Worm (Caenorhabditis elegans): ENCODE data around the gene C04B4.6.

DNA sequence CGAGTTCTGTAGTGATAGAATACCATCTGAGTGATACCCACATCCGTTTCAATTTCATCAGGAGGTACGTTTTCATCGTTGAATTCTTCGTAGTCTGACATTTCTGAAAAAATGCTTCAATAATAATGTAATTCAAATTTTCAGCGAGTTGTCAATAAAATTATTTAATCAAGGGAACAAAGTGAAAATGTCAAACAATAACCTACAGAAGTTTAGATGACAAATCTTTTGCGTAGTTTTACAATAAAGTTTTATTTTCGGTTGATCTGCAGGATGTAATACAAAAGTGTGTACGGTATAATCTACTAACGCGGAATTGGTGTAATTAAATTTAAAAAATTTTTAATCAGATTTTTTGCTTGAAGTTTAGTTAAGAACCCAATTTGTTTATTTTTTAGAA lies 12.8 kb upstream of the C04B4.6 start, which contains the start of gene C04B4.5:
- no peak for TF ChIP-seq tbx-8 (GFP tag; optimal IDR thresholded peaks at IDR 0.05)
- no peak for TF ChIP-seq unc-39 (tag; optimal IDR thresholded peaks at IDR 0.05)
- TF ChIP-seq cnd-1 (tag; optimal IDR thresholded peaks at IDR 0.05), result no peak
- TF ChIP-seq nhr-76 (tag; optimal IDR thresholded peaks at IDR 0.05), result no peak
- TF ChIP-seq lin-32 (GFP tag; optimal IDR thresholded peaks at IDR 0.05), result no peak
- no peak for TF ChIP-seq drap-1 (GFP tag; optimal IDR thresholded peaks at IDR 0.05)
- TF ChIP-seq unc-62 (GFP tag; optimal IDR thresholded peaks at IDR 0.05), result no peak

Data from whole organism, mixed stage, embryonic.